Worm (Caenorhabditis elegans) whole organism, L3 larva: ENCODE measurements around the gene K08D8.3.

Experiments
- R02D3.7 ChIP-seq: fragments of 150-350 bp; optimal IDR thresholded peaks from 2 replicates; lab custom pipeline; 2014; ENCODE audit warnings: missing biosample characterization, missing genetic modification characterization
- ZK546.5 ChIP-seq: sonication (generic microtip); optimal IDR thresholded peaks from 2 replicates; lab custom pipeline; 2017; ENCODE audit warnings: missing biosample characterization, missing genetic modification characterization
- ama-1 ChIP-seq: fragments of 150-350 bp; optimal IDR thresholded peaks from 2 replicates; lab custom pipeline; 2018
- ceh-28 ChIP-seq: fragments of 150-350 bp; optimal IDR thresholded peaks from 2 replicates; lab custom pipeline; 2014; ENCODE audit warnings: missing biosample characterization, missing genetic modification reagents, missing genetic modification characterization
- ceh-9 ChIP-seq: sonication (generic microtip); optimal IDR thresholded peaks from 2 replicates; lab custom pipeline; 2018; ENCODE audit warnings: missing biosample characterization, missing genetic modification characterization
- daf-12 ChIP-seq: fragments of 150-350 bp; optimal IDR thresholded peaks from 2 replicates; lab custom pipeline; 2014; ENCODE audit warnings: missing biosample characterization, missing genetic modification reagents, missing genetic modification characterization
- egl-27 ChIP-seq: sonication (generic microtip); optimal IDR thresholded peaks from 4 replicates; lab custom pipeline; 2017; ENCODE audit warnings: missing biosample characterization, missing genetic modification reagents, missing genetic modification characterization
- egl-5 ChIP-seq: fragments of 150-350 bp; optimal IDR thresholded peaks from 2 replicates; lab custom pipeline; 2017; ENCODE audit warnings: missing biosample characterization, missing genetic modification reagents, missing genetic modification characterization, inconsistent platforms
- elt-2 ChIP-seq: sonication (generic microtip); optimal IDR thresholded peaks from 2 replicates; lab custom pipeline; 2016; ENCODE audit warnings: missing genetic modification reagents, mild to moderate bottlenecking, missing genetic modification characterization, missing compliant biosample characterization
- elt-3 ChIP-seq, 3 experiments: fragments of 150-350 bp in 1 of 3; sonication (generic microtip) in 2 of 3; optimal IDR thresholded peaks; 2 replicates in 2 of 3; 4 replicates in 1 of 3; lab custom pipeline; 2014 to 2017; ENCODE audit warnings: missing biosample characterization in 3 of 3, missing genetic modification characterization in 3 of 3
- fkh-10 ChIP-seq: sonication (generic microtip); optimal IDR thresholded peaks from 2 replicates; lab custom pipeline; 2017; ENCODE audit warnings: missing biosample characterization, missing genetic modification reagents, missing genetic modification characterization
- fkh-2 ChIP-seq: fragments of 150-350 bp; optimal IDR thresholded peaks from 2 replicates; lab custom pipeline; 2014; ENCODE audit warnings: missing biosample characterization, missing genetic modification reagents, missing genetic modification characterization
- hmg-11 ChIP-seq: sonication (generic microtip); optimal IDR thresholded peaks from 2 replicates; lab custom pipeline; 2016; ENCODE audit warnings: missing genetic modification characterization, missing compliant biosample characterization
- jun-1 ChIP-seq: fragments of 150-350 bp; optimal IDR thresholded peaks from 2 replicates; lab custom pipeline; 2014; ENCODE audit warnings: missing biosample characterization, missing genetic modification reagents, missing genetic modification characterization
- lin-15B ChIP-seq: fragments of 150-350 bp; optimal IDR thresholded peaks from 2 replicates; lab custom pipeline; 2014; ENCODE audit warnings: missing biosample characterization, missing genetic modification characterization
- lin-39 ChIP-seq: fragments of 150-350 bp; optimal IDR thresholded peaks from 2 replicates; lab custom pipeline; 2018; ENCODE audit warnings: missing biosample characterization, missing genetic modification reagents, missing genetic modification characterization
- lsy-12 ChIP-seq: sonication (generic microtip); optimal IDR thresholded peaks from 2 replicates; lab custom pipeline; 2016; ENCODE audit warnings: mild to moderate bottlenecking, missing genetic modification characterization, missing compliant biosample characterization
- mdl-1 ChIP-seq: fragments of 150-350 bp; optimal IDR thresholded peaks from 2 replicates; lab custom pipeline; 2014; ENCODE audit warnings: missing biosample characterization, missing genetic modification characterization
- nhr-12 ChIP-seq: fragments of 150-350 bp; optimal IDR thresholded peaks from 2 replicates; lab custom pipeline; 2014; ENCODE audit warnings: missing biosample characterization, missing genetic modification characterization
- nhr-23 ChIP-seq: fragments of 150-350 bp; optimal IDR thresholded peaks from 2 replicates; lab custom pipeline; 2014; ENCODE audit warnings: missing biosample characterization, missing genetic modification reagents, missing genetic modification characterization
- nhr-25 ChIP-seq: sonication (generic microtip); optimal IDR thresholded peaks from 2 replicates; lab custom pipeline; 2017; ENCODE audit warnings: missing biosample characterization, missing genetic modification characterization
- nhr-76 ChIP-seq: fragments of 150-350 bp; sonication (generic microtip); optimal IDR thresholded peaks from 5 replicates; lab custom pipeline; 2014; ENCODE audit warnings: missing biosample characterization, missing genetic modification characterization
- pqm-1 ChIP-seq: fragments of 150-350 bp; optimal IDR thresholded peaks from 2 replicates; lab custom pipeline; 2017; ENCODE audit warnings: missing biosample characterization, missing genetic modification characterization, inconsistent platforms
- sea-2 ChIP-seq: fragments of 150-350 bp; sonication (generic microtip); optimal IDR thresholded peaks from 4 replicates; lab custom pipeline; 2014; ENCODE audit warnings: missing biosample characterization, missing genetic modification reagents, missing genetic modification characterization
- skn-1 ChIP-seq: fragments of 150-350 bp; optimal IDR thresholded peaks from 2 replicates; lab custom pipeline; 2014; ENCODE audit warnings: missing biosample characterization, missing genetic modification characterization
- snpc-4 ChIP-seq: fragments of 150-350 bp; optimal IDR thresholded peaks from 2 replicates; lab custom pipeline; 2014; ENCODE audit warnings: missing biosample characterization, missing genetic modification characterization
- tbx-2 ChIP-seq: sonication (generic microtip); optimal IDR thresholded peaks from 2 replicates; lab custom pipeline; 2016; ENCODE audit warnings: mild to moderate bottlenecking, missing genetic modification characterization, missing compliant biosample characterization
- unc-39 ChIP-seq: sonication (generic microtip); optimal IDR thresholded peaks from 4 replicates; lab custom pipeline; 2017; ENCODE audit warnings: missing biosample characterization, missing genetic modification characterization
- unc-62 ChIP-seq: fragments of 150-350 bp; sonication (generic microtip); optimal IDR thresholded peaks from 4 replicates; lab custom pipeline; 2014; ENCODE audit warnings: missing biosample characterization, missing genetic modification reagents, missing genetic modification characterization
- zag-1 ChIP-seq: fragments of 150-350 bp; optimal IDR thresholded peaks from 2 replicates; lab custom pipeline; 2014; ENCODE audit warnings: missing biosample characterization, missing genetic modification characterization
- ztf-11 ChIP-seq: fragments of 150-350 bp; optimal IDR thresholded peaks from 2 replicates; lab custom pipeline; 2014; ENCODE audit warnings: missing biosample characterization, missing genetic modification characterization
- ztf-4 ChIP-seq: fragments of 150-350 bp; optimal IDR thresholded peaks from 2 replicates; lab custom pipeline; 2014; ENCODE audit warnings: missing biosample characterization, missing genetic modification characterization

The K08D8.3 gene

ce11 chrIV:12926639-12927038, 20.2 kb upstream of the K08D8.3 start, which contains the start of gene srlf-5:
Gene srlf-5 (minus strand): TSS chrIV:12926739.
- TF ChIP-seq ceh-28 (tag; lab: Kevin White, UChicago) (no peak), ama-1 (lab: Kevin White, UChicago) (no peak), jun-1 (tag; lab: Kevin White, UChicago) (no peak), nhr-25 (tag; lab: Kevin White, UChicago) (no peak), nhr-12 (tag; lab: Kevin White, UChicago) (no peak), fkh-10 (GFP tag; lab: Kevin White, UChicago) (no peak), sea-2 (GFP tag; lab: Kevin White, UChicago) (no peak), snpc-4 (no peak), unc-62 (GFP tag; lab: Kevin White, UChicago) (no peak), lin-39 (tag; lab: Kevin White, UChicago) (no peak), R02D3.7 (tag; lab: Kevin White, UChicago) (no peak), fkh-2 (tag; lab: Kevin White, UChicago) (no peak), nhr-76 (no peak)

- no peak for TF ChIP-seq ztf-4 (tag; lab: Kevin White, UChicago)
- TF ChIP-seq ZK546.5, result no peak
- no peak for TF ChIP-seq elt-3 (tag; optimal IDR thresholded peaks at IDR 0.05; lab: Kevin White, UChicago)
- TF ChIP-seq lsy-12 (tag; lab: Kevin White, UChicago), result no peak
- no peak for TF ChIP-seq sea-2 (GFP tag; lab: Kevin White, UChicago)
These were observed 17.9 kb upstream of the K08D8.3 start, which contains the start of gene srlf-4 for ce11 chrIV:12924332-12924731. Gene srlf-4 (minus strand): TSS chrIV:12924432.

- TF ChIP-seq pqm-1 (tag; lab: Kevin White, UChicago) (peak; percentile 69), elt-2 (tag; lab: Kevin White, UChicago) (peak; percentile 85), snpc-4 (no peak)
- TF ChIP-seq, all 47 proteins: peak for 2
These were observed 14.6 kb upstream of the K08D8.3 start, which contains the start of gene C32H11.4 for ce11 chrIV:12921027-12921426. Gene C32H11.4 (plus strand): TSS chrIV:12921264.

ce11 chrIV:12920553-12920952, 14.1 kb upstream of the K08D8.3 start:
- TF ChIP-seq ztf-11 (tag; lab: Kevin White, UChicago), result no peak
- no peak for TF ChIP-seq lsy-12 (tag; lab: Kevin White, UChicago)
- peak; percentile 33 for TF ChIP-seq skn-1 (tag; lab: Kevin White, UChicago)
- TF ChIP-seq pqm-1 (tag; lab: Kevin White, UChicago), result peak; percentile 52
- TF ChIP-seq, all 47 proteins: peak for 2

ce11 chrIV:12918256-12918655, 11.8 kb upstream of the K08D8.3 start, which contains the start of gene C32H11.3:
Gene C32H11.3 (plus strand): TSS chrIV:12918556.
- TF ChIP-seq tbx-2 (tag; lab: Kevin White, UChicago), result no peak
- TF ChIP-seq ztf-11 (tag; lab: Kevin White, UChicago), result no peak
- no peak for TF ChIP-seq egl-27

- no peak for TF ChIP-seq zag-1 (tag; lab: Kevin White, UChicago)
- no peak for TF ChIP-seq fkh-2 (tag; lab: Kevin White, UChicago)
- TF ChIP-seq hmg-11 (tag; lab: Kevin White, UChicago), result no peak
- no peak for TF ChIP-seq nhr-12 (tag; lab: Kevin White, UChicago)
- no peak for TF ChIP-seq nhr-23 (tag; lab: Kevin White, UChicago)
- no peak for TF ChIP-seq ceh-9
- no peak for TF ChIP-seq pqm-1 (tag; lab: Kevin White, UChicago)
- TF ChIP-seq R02D3.7 (tag; lab: Kevin White, UChicago), result no peak
- no peak for TF ChIP-seq egl-5 (tag; lab: Kevin White, UChicago)
- TF ChIP-seq ceh-28 (tag; lab: Kevin White, UChicago), result no peak
- TF ChIP-seq jun-1 (tag; lab: Kevin White, UChicago), result no peak
- TF ChIP-seq unc-39 (tag; lab: Kevin White, UChicago), result no peak
- TF ChIP-seq unc-62 (GFP tag; lab: Kevin White, UChicago), result no peak
- TF ChIP-seq elt-3 (tag; optimal IDR thresholded peaks at IDR 0.05; lab: Kevin White, UChicago), result no peak
- no peak for TF ChIP-seq daf-12
- TF ChIP-seq mdl-1 (tag; lab: Kevin White, UChicago), result no peak
- TF ChIP-seq lin-15B (tag; lab: Kevin White, UChicago), result no peak
- TF ChIP-seq ztf-4 (tag; lab: Kevin White, UChicago), result no peak
- no peak for TF ChIP-seq ama-1 (lab: Kevin White, UChicago)
These were observed 9.0 kb upstream of the K08D8.3 start, which contains the start of gene srz-15 for ce11 chrIV:12915479-12915878. Gene srz-15 (plus strand): TSS chrIV:12915779.
